Worm (Caenorhabditis elegans) whole organism, L4 larva: ENCODE data around the gene let-711.

Source experiments
- F49E8.2 ChIP-seq: sonication (generic microtip); optimal IDR thresholded peaks from 2 replicates; lab custom pipeline; 2016; ENCODE audit warnings: missing compliant biosample characterization, mild to moderate bottlenecking, missing genetic modification characterization, borderline replicate concordance
- T26A8.4 ChIP-seq: fragments of 200-800 bp; sonication (Bioruptor generic); IDR thresholded peaks from 2 replicates; pipeline ENCODE4 v1.3.6; 2022; ENCODE audit warnings: missing genetic modification characterization, missing compliant biosample characterization
- Y48G9A.11 ChIP-seq: fragments of 200-800 bp; sonication (Bioruptor generic); IDR thresholded peaks from 2 replicates; pipeline ENCODE4 v1.3.6; 2022; ENCODE audit warnings: missing genetic modification reagents, missing genetic modification characterization, missing compliant biosample characterization
- Y75B8A.6 ChIP-seq: fragments of 200-800 bp; sonication (Bioruptor generic); IDR thresholded peaks from 2 replicates; pipeline ENCODE4 v1.3.6; 2022; ENCODE audit warnings: missing genetic modification reagents, missing genetic modification characterization, missing compliant biosample characterization
- ZK546.5 ChIP-seq, 2 experiments: sonication (generic microtip); optimal IDR thresholded peaks; 2 replicates each; lab custom pipeline; 2017; ENCODE audit warnings: missing biosample characterization in 2 of 2, missing genetic modification characterization in 2 of 2
- aha-1 ChIP-seq: fragments of 150-350 bp; peaks from one replicate; lab custom pipeline; 2014; ENCODE audit warnings: missing biosample characterization, missing genetic modification characterization
- aly-2 ChIP-seq: sonication (generic microtip); optimal IDR thresholded peaks from 2 replicates; lab custom pipeline; 2018; ENCODE audit warnings: missing biosample characterization, missing genetic modification characterization
- ama-1 ChIP-seq: fragments of 150-350 bp; optimal IDR thresholded peaks from 2 replicates; lab custom pipeline; 2014; ENCODE audit warnings: inconsistent platforms, mixed read lengths
- arid-1 ChIP-seq: fragments of 200-800 bp; sonication (Bioruptor generic); conservative IDR thresholded peaks from 2 replicates; pipeline ENCODE4 v1.3.6; 2022; ENCODE audit warnings: missing genetic modification reagents, missing genetic modification characterization, missing compliant biosample characterization
- ceh-20 ChIP-seq: fragments of 200-800 bp; sonication (Bioruptor generic); IDR thresholded peaks from 2 replicates; pipeline ENCODE4 v1.3.6; 2022; ENCODE audit warnings: missing genetic modification reagents, missing genetic modification characterization, missing compliant biosample characterization
- ceh-32 ChIP-seq: sonication (generic microtip); optimal IDR thresholded peaks from 2 replicates; lab custom pipeline; 2016; ENCODE audit warnings: mild to moderate bottlenecking, missing genetic modification characterization, missing compliant biosample characterization; ENCODE audit not compliant: poor library complexity
- dmd-6 ChIP-seq: fragments of 200-800 bp; sonication (Bioruptor generic); IDR thresholded peaks from 2 replicates; pipeline ENCODE4 v1.3.6; 2022; ENCODE audit warnings: missing genetic modification reagents, missing genetic modification characterization, missing compliant biosample characterization
- dmd-9 ChIP-seq: fragments of 200-800 bp; sonication (Bioruptor generic); IDR thresholded peaks from 2 replicates; pipeline ENCODE4 v1.3.6; 2022; ENCODE audit warnings: missing genetic modification reagents, missing genetic modification characterization, missing compliant biosample characterization
- dpl-1 ChIP-seq: fragments of 150-350 bp; optimal IDR thresholded peaks from 2 replicates; lab custom pipeline; 2014; ENCODE audit warnings: missing biosample characterization, missing genetic modification reagents, missing genetic modification characterization
- egl-27 ChIP-seq: sonication (generic microtip); optimal IDR thresholded peaks from 3 replicates; lab custom pipeline; 2017; ENCODE audit warnings: missing biosample characterization, missing genetic modification reagents, missing genetic modification characterization
- hif-1 ChIP-seq, 2 experiments: sonication (generic microtip); optimal IDR thresholded peaks; 2 replicates each; lab custom pipeline; 2016 to 2017; ENCODE audit warnings: missing compliant biosample characterization in 2 of 2, missing genetic modification characterization in 2 of 2, missing genetic modification reagents in 2 of 2, missing genotype in 2 of 2, mild to moderate bottlenecking in 1 of 2
- hlh-30 ChIP-seq: sonication (generic microtip); optimal IDR thresholded peaks from 2 replicates; lab custom pipeline; 2017; ENCODE audit warnings: antibody characterized with exemption, mild to moderate bottlenecking, missing genetic modification characterization, missing compliant biosample characterization; ENCODE audit not compliant: insufficient read depth
- lin-13 ChIP-seq: fragments of 150-350 bp; optimal IDR thresholded peaks from 2 replicates; lab custom pipeline; 2014; ENCODE audit warnings: missing biosample characterization, missing genetic modification reagents, missing genetic modification characterization
- lin-29 ChIP-seq: fragments of 200-800 bp; sonication (Bioruptor generic); IDR thresholded peaks from 2 replicates; pipeline ENCODE4 v1.3.6; 2022; ENCODE audit warnings: missing genetic modification reagents, missing genetic modification characterization, missing compliant biosample characterization
- lin-38 ChIP-seq: fragments of 200-800 bp; sonication (Bioruptor generic); IDR thresholded peaks from 2 replicates; pipeline ENCODE4 v1.3.6; 2022; ENCODE audit warnings: missing genetic modification reagents, missing genetic modification characterization, missing compliant biosample characterization
- lin-39 ChIP-seq: fragments of 150-350 bp; optimal IDR thresholded peaks from 2 replicates; lab custom pipeline; 2014; ENCODE audit warnings: missing biosample characterization, missing genetic modification reagents, missing genetic modification characterization
- lsy-2 ChIP-seq, 2 experiments: fragments of 150-350 bp in 1 of 2; sonication (generic microtip) in 1 of 2; optimal IDR thresholded peaks; 2 replicates each; lab custom pipeline; 2014 to 2017; ENCODE audit warnings: missing biosample characterization in 2 of 2, missing genetic modification characterization in 2 of 2
- madf-9 ChIP-seq: fragments of 200-800 bp; sonication (Bioruptor generic); conservative IDR thresholded peaks from 2 replicates; pipeline ENCODE4 v1.3.6; 2022; ENCODE audit warnings: missing genetic modification reagents, missing genetic modification characterization, missing compliant biosample characterization
- mdt-29 ChIP-seq: fragments of 200-800 bp; sonication (Bioruptor generic); IDR thresholded peaks from 2 replicates; pipeline ENCODE4 v1.3.6; 2022; ENCODE audit warnings: missing genetic modification reagents, missing genetic modification characterization, missing compliant biosample characterization
- mep-1 ChIP-seq: fragments of 150-350 bp; sonication (generic microtip); optimal IDR thresholded peaks from 3 replicates; lab custom pipeline; 2014; ENCODE audit warnings: missing biosample characterization, missing genetic modification characterization
- nhr-102 ChIP-seq: sonication (generic microtip); optimal IDR thresholded peaks from 2 replicates; lab custom pipeline; 2016; ENCODE audit warnings: mild to moderate bottlenecking, missing genetic modification characterization, moderate library complexity, missing compliant biosample characterization
- nhr-111 ChIP-seq: fragments of 200-800 bp; sonication (Bioruptor generic); optimal IDR thresholded peaks from 2 replicates; lab custom pipeline; 2018; ENCODE audit warnings: mild to moderate bottlenecking, missing genetic modification characterization, missing compliant biosample characterization
- nhr-77 ChIP-seq: fragments of 150-350 bp; optimal IDR thresholded peaks from 2 replicates; lab custom pipeline; 2014; ENCODE audit warnings: missing biosample characterization, missing genetic modification characterization
- pha-4 ChIP-seq, 2 experiments: fragments of 150-350 bp in 1 of 2; fragments of 200-800 bp in 1 of 2; sonication (Bioruptor generic) in 1 of 2; IDR thresholded peaks in 1 of 2; optimal IDR thresholded peaks in 1 of 2; 2 replicates each; pipeline versions ENCODE4 v1.3.6 to Lab custom; 2014 to 2022; ENCODE audit warnings: missing genetic modification characterization in 2 of 2, missing genetic modification reagents in 2 of 2, missing biosample characterization in 1 of 2, missing compliant biosample characterization in 1 of 2
- saeg-2 ChIP-seq: fragments of 200-800 bp; sonication (Bioruptor generic); IDR thresholded peaks from 2 replicates; pipeline ENCODE4 v1.3.6; 2022; ENCODE audit warnings: missing genetic modification reagents, missing genetic modification characterization, missing compliant biosample characterization
- sdz-12 ChIP-seq: fragments of 200-800 bp; sonication (Bioruptor generic); optimal IDR thresholded peaks from 2 replicates; lab custom pipeline; 2018; ENCODE audit warnings: mild to moderate bottlenecking, missing genetic modification characterization, missing compliant biosample characterization
- set-16 ChIP-seq: fragments of 200-800 bp; sonication (Bioruptor generic); IDR thresholded peaks from 2 replicates; pipeline ENCODE4 v1.3.6; 2022; ENCODE audit warnings: missing genetic modification reagents, missing genetic modification characterization, missing compliant biosample characterization
- snpc-1.2 ChIP-seq: fragments of 200-800 bp; sonication (Bioruptor generic); IDR thresholded peaks from 2 replicates; pipeline ENCODE4 v1.3.6; 2022; ENCODE audit warnings: missing genetic modification reagents, missing genetic modification characterization, missing compliant biosample characterization
- spr-3 ChIP-seq: fragments of 200-800 bp; sonication (Bioruptor generic); optimal IDR thresholded peaks from 2 replicates; lab custom pipeline; 2018; ENCODE audit warnings: mild to moderate bottlenecking, missing genetic modification characterization, missing compliant biosample characterization
- unc-62 ChIP-seq, 3 experiments: fragments of 150-350 bp in 1 of 3; sonication (generic microtip); optimal IDR thresholded peaks in 2 of 3; peaks in 1 of 3; 1 replicate in 1 of 3; 2 replicates in 2 of 3; lab custom pipeline; 2014 to 2017; ENCODE audit warnings: missing biosample characterization in 3 of 3, missing genetic modification characterization in 3 of 3, missing genetic modification reagents in 3 of 3, missing genotype in 1 of 3
- zfp-3 ChIP-seq: fragments of 200-800 bp; sonication (Bioruptor generic); conservative IDR thresholded peaks from 2 replicates; pipeline ENCODE4 v1.3.6; 2022; ENCODE audit warnings: missing genetic modification reagents, missing genetic modification characterization, missing compliant biosample characterization

let-711 gene

DNA sequence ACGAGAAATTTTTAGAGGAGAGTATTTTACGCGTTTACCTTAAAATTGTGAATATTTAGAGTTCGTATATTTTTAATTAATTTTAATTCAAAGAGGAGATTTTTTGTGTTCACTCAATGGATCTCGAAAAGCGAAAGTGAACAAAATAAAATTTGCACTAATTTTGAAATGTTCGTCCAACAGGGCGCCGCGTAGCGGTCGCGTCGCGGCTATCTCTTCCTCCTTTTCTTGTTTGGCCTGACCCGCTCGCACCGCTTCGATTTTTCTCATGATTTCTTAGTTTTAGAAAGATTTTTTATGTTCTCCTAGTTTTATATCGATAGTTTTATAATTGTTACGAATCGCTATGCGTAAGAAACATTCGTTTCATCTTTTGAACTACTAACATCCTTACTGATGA, 4.9 kb downstream of the let-711 start:
- TF ChIP-seq lsy-2 (tag; optimal IDR thresholded peaks at IDR 0.05; lab: Kevin White, UChicago) = peak in 1 of 2 experiments; percentile 49
- TF ChIP-seq sdz-12 = no peak
- no peak for TF ChIP-seq nhr-77 (tag; lab: Kevin White, UChicago)
- TF ChIP-seq dmd-9 (GFP tag; lab: Robert Waterston, UW) = no peak
- TF ChIP-seq hlh-30 (tag; lab: Kevin White, UChicago) = peak; percentile 4
- no peak for TF ChIP-seq egl-27 (tag; lab: Kevin White, UChicago)
- peak; percentile 31 for TF ChIP-seq dpl-1 (GFP tag; lab: Kevin White, UChicago)

DNA sequence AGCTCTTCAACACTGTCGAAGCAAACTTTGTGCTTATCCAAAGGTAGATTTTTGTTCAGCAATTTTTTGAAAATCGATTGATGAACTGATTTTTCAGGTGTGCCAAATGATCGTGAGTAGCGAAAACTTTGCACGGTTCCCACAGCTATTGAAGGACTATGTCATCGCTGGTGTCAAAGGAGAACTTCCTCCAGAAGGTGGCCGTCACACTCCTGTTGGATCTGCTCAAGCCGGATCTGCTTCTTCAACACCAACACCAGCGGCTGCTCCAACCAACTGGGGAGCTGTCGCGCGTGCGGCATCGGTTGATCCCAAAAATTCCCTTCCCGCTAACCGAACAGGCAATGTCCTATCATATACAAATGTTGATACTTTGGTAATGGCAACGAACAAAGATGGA, 6.9 kb downstream of the let-711 start:
- peak; percentile 43; the same call in 1 of the 2 replicates for TF ChIP-seq set-16
- TF ChIP-seq snpc-1.2 (GFP tag; lab: Robert Waterston, UW) = no peak

- TF ChIP-seq hif-1 (tag; optimal IDR thresholded peaks at IDR 0.05; lab: Kevin White, UChicago) = no peak
- peak; percentile 95 for TF ChIP-seq aha-1 (tag; lab: Kevin White, UChicago)
- peak in 1 of 2 experiments; percentile 85 for TF ChIP-seq unc-62 (GFP tag; optimal IDR thresholded peaks at IDR 0.05 in 1 of 2; lab: Kevin White, UChicago)
- TF ChIP-seq unc-62 (tag; optimal IDR thresholded peaks at IDR 0.05; lab: Kevin White, UChicago) = no peak
- TF ChIP-seq sdz-12 = no peak
- TF ChIP-seq, all 104 proteins: peak for 2
Observed at ce11 chrIII:6953978-6954377, 7.5 kb downstream of the let-711 start.

ce11 chrIII:6955766-6956165, 9.2 kb downstream of the let-711 start:
- TF ChIP-seq spr-3 (GFP tag; lab: Kevin White, UChicago) (no peak), lin-13 (no peak), zfp-3 (GFP tag; lab: Robert Waterston, UW) (no peak), unc-62 (GFP tag; optimal IDR thresholded peaks at IDR 0.05 in 1 of 2; lab: Kevin White, UChicago) (peak in 1 of 2 experiments; percentile 95), unc-62 (tag; optimal IDR thresholded peaks at IDR 0.05; lab: Kevin White, UChicago) (no peak)

ce11 chrIII:6958674-6959241, 12.2 kb downstream of the let-711 start:
- TF ChIP-seq saeg-2 (no peak), lin-13 (peak; percentile 3), madf-9 (GFP tag; lab: Robert Waterston, UW) (no peak), Y48G9A.11 (GFP tag; lab: Robert Waterston, UW) (0 out of 2 replicates have a peak, but pooled peaks have one; percentile 39), pha-4 (GFP tag; IDR thresholded peaks at IDR 0.05; lab: Robert Waterston, UW) (peak; percentile 53; the same call in 1 of the 2 replicates), pha-4 (tag; optimal IDR thresholded peaks at IDR 0.05; lab: Kevin White, UChicago) (no peak), ZK546.5 (tag; optimal IDR thresholded peaks at IDR 0.05; lab: Kevin White, UChicago) (no peak), arid-1 (peak; percentile 37; the same call in 1 of the 2 replicates), nhr-77 (tag; lab: Kevin White, UChicago) (no peak), nhr-102 (tag; lab: Kevin White, UChicago) (peak; percentile 31), lin-38 (GFP tag; lab: Robert Waterston, UW) (peak; percentile 44; the same call in 1 of the 2 replicates), dmd-6 (GFP tag; lab: Robert Waterston, UW) (no peak), lin-29 (GFP tag; lab: Robert Waterston, UW) (no peak), lin-39 (tag; lab: Kevin White, UChicago) (no peak), ama-1 (lab: Kevin White, UChicago) (peak; percentile 18), lsy-2 (tag; optimal IDR thresholded peaks at IDR 0.05; lab: Kevin White, UChicago) (peak in 1 of 2 experiments; percentile 1), nhr-111 (GFP tag; lab: Kevin White, UChicago) (no peak), ceh-32 (tag; lab: Kevin White, UChicago) (no peak), aha-1 (tag; lab: Kevin White, UChicago) (peak; percentile 9), T26A8.4 (GFP tag; lab: Robert Waterston, UW) (0 out of 2 replicates have a peak, but pooled peaks have one; percentile 6), Y75B8A.6 (0 out of 2 replicates have a peak, but pooled peaks have one; percentile 28), ceh-20 (GFP tag; lab: Robert Waterston, UW) (no peak), F49E8.2 (tag; lab: Kevin White, UChicago) (peak; percentile 43), aly-2 (tag; lab: Kevin White, UChicago) (no peak), mep-1 (tag; lab: Kevin White, UChicago) (peak; percentile 37), mdt-29 (GFP tag; lab: Robert Waterston, UW) (no peak)
